Fruit fly (Drosophila melanogaster) whole organism, prepupa: ENCODE results near the gene wupA.
A peak's percentile ranks its signal among the peaks of the same experiment; 100 is the strongest.

ENCODE experiments used
- Blimp-1 ChIP-seq: fragments of 200-800 bp; sonication (Bioruptor generic); optimal IDR thresholded peaks from 3 replicates; lab custom pipeline; 2017; ENCODE audit warnings: missing biosample characterization, missing genetic modification characterization, mild to moderate bottlenecking, moderate library complexity, missing genetic modification reagents
- CG10631 ChIP-seq: fragments of 200-800 bp; sonication (Bioruptor generic); optimal IDR thresholded peaks from 2 replicates; lab custom pipeline; 2016; ENCODE audit warnings: missing biosample characterization, missing genetic modification characterization
- CG10669 ChIP-seq: fragments of 200-800 bp; sonication (Bioruptor generic); optimal IDR thresholded peaks from 3 replicates; lab custom pipeline; 2018; ENCODE audit warnings: missing biosample characterization, mild to moderate bottlenecking, missing genetic modification characterization, moderate library complexity
- CG11294 ChIP-seq: fragments of 200-800 bp; sonication (Bioruptor generic); IDR thresholded peaks from 2 replicates; pipeline ENCODE4 v1.3.6; 2022; ENCODE audit warnings: missing biosample characterization, missing genetic modification characterization
- CG11762 ChIP-seq: fragments of 200-800 bp; sonication (Bioruptor generic); optimal IDR thresholded peaks from 3 replicates; lab custom pipeline; 2016; ENCODE audit warnings: missing biosample characterization, missing genetic modification characterization; ENCODE audit not compliant: insufficient read depth
- CG15336 ChIP-seq: fragments of 200-800 bp; sonication (Bioruptor generic); IDR thresholded peaks from 2 replicates; pipeline ENCODE4 v1.3.6; 2022; ENCODE audit warnings: missing biosample characterization, missing genetic modification characterization
- CG1621 ChIP-seq: fragments of 200-800 bp; sonication (Bioruptor generic); optimal IDR thresholded peaks from 3 replicates; lab custom pipeline; 2018; ENCODE audit warnings: missing biosample characterization, mild to moderate bottlenecking, missing genetic modification characterization
- CG16779 ChIP-seq: fragments of 200-800 bp; sonication (Bioruptor generic); optimal IDR thresholded peaks from 3 replicates; lab custom pipeline; 2017; ENCODE audit warnings: missing biosample characterization, mild to moderate bottlenecking, missing genetic modification characterization
- CG32006 ChIP-seq: fragments of 200-800 bp; sonication (Bioruptor generic); optimal IDR thresholded peaks from 3 replicates; lab custom pipeline; 2017; ENCODE audit warnings: missing biosample characterization, mild to moderate bottlenecking, missing genetic modification characterization
- CG4318 ChIP-seq: fragments of 200-800 bp; sonication (Bioruptor generic); optimal IDR thresholded peaks from 3 replicates; lab custom pipeline; 2017; ENCODE audit warnings: missing biosample characterization, mild to moderate bottlenecking, missing genetic modification characterization
- CG6163 ChIP-seq: fragments of 200-800 bp; sonication (Bioruptor generic); IDR thresholded peaks from 3 replicates; pipeline ENCODE4 v1.3.6; 2022; ENCODE audit warnings: missing biosample characterization, missing genetic modification characterization
- CG8632 ChIP-seq: fragments of 200-800 bp; sonication (Bioruptor generic); optimal IDR thresholded peaks from 3 replicates; lab custom pipeline; 2016; ENCODE audit warnings: missing biosample characterization, missing genetic modification characterization
- CG9139 ChIP-seq: fragments of 200-800 bp; sonication (Bioruptor generic); optimal IDR thresholded peaks from 3 replicates; lab custom pipeline; 2017; ENCODE audit warnings: missing biosample characterization, mild to moderate bottlenecking, missing genetic modification characterization
- Eip78C ChIP-seq: fragments of 200-800 bp; sonication (Bioruptor generic); peaks from one replicate; lab custom pipeline; 2016; ENCODE audit warnings: missing biosample characterization, missing genetic modification characterization
- Eip93F ChIP-seq: fragments of 200-800 bp; sonication (Bioruptor generic); optimal IDR thresholded peaks from 2 replicates; lab custom pipeline; 2016; ENCODE audit warnings: missing biosample characterization, mild to moderate bottlenecking, missing genetic modification characterization
- Gug ChIP-seq: fragments of 200-800 bp; sonication (Bioruptor generic); IDR thresholded peaks from 2 replicates; pipeline ENCODE4 v1.3.6; 2022; ENCODE audit warnings: missing biosample characterization, missing genetic modification characterization
- Hr38 ChIP-seq: sonication (Bioruptor generic); optimal IDR thresholded peaks from 2 replicates; lab custom pipeline; 2016; ENCODE audit warnings: missing biosample characterization, missing genetic modification characterization
- Hr39 ChIP-seq: fragments of 200-800 bp; sonication (Bioruptor generic); optimal IDR thresholded peaks from 2 replicates; lab custom pipeline; 2016; ENCODE audit warnings: missing biosample characterization, missing genetic modification characterization
- Met ChIP-seq: fragments of 200-800 bp; sonication (Bioruptor generic); optimal IDR thresholded peaks from 3 replicates; lab custom pipeline; 2016; ENCODE audit warnings: missing biosample characterization, missing genetic modification characterization
- Smox ChIP-seq: fragments of 200-800 bp; sonication (Bioruptor generic); optimal IDR thresholded peaks from 3 replicates; lab custom pipeline; 2016; ENCODE audit warnings: missing biosample characterization, missing genetic modification characterization
- Sox14 ChIP-seq: fragments of 200-800 bp; sonication (Bioruptor generic); optimal IDR thresholded peaks from 3 replicates; lab custom pipeline; 2016; ENCODE audit warnings: missing biosample characterization, missing genetic modification characterization
- Sox15 ChIP-seq: fragments of 200-800 bp; sonication (Bioruptor generic); optimal IDR thresholded peaks from 3 replicates; lab custom pipeline; 2016; ENCODE audit warnings: missing biosample characterization, missing genetic modification characterization
- acj6 ChIP-seq: fragments of 200-800 bp; sonication (Bioruptor generic); optimal IDR thresholded peaks from 3 replicates; lab custom pipeline; 2016; ENCODE audit warnings: missing biosample characterization, missing genetic modification characterization
- cyc ChIP-seq: fragments of 200-800 bp; sonication (Bioruptor generic); optimal IDR thresholded peaks from 3 replicates; lab custom pipeline; 2016; ENCODE audit warnings: missing biosample characterization, missing genetic modification characterization
- eg ChIP-seq: fragments of 200-800 bp; sonication (Bioruptor generic); IDR thresholded peaks from 3 replicates; pipeline ENCODE4 v1.3.6; 2022; ENCODE audit warnings: missing biosample characterization, missing genetic modification characterization
- fkh ChIP-seq: fragments of 200-800 bp; sonication (Bioruptor generic); optimal IDR thresholded peaks from 3 replicates; lab custom pipeline; 2017; ENCODE audit warnings: missing biosample characterization, mild to moderate bottlenecking, missing genetic modification characterization, moderate library complexity
- lz ChIP-seq: fragments of 200-800 bp; sonication (Bioruptor generic); optimal IDR thresholded peaks from 3 replicates; lab custom pipeline; 2016; ENCODE audit warnings: missing biosample characterization, missing genetic modification characterization
- pdm3 ChIP-seq: fragments of 200-800 bp; sonication (Bioruptor generic); optimal IDR thresholded peaks from 3 replicates; lab custom pipeline; 2016; ENCODE audit warnings: missing biosample characterization, missing genetic modification characterization
- svp ChIP-seq: fragments of 200-800 bp; sonication (Bioruptor generic); peaks from one replicate; lab custom pipeline; 2016; ENCODE audit warnings: missing biosample characterization, missing genetic modification characterization
- topi ChIP-seq: fragments of 200-800 bp; sonication (Bioruptor generic); optimal IDR thresholded peaks from 3 replicates; lab custom pipeline; 2016; ENCODE audit warnings: missing biosample characterization, missing genetic modification characterization

wupA gene

dm6 chrX:18085470-18085797, 31.3 kb downstream of the wupA start, which contains the start of gene Ada3 (continued):
- TF ChIP-seq Met (GFP tag; lab: Kevin White, UChicago) (peak; percentile 86), CG6163 (GFP tag; lab: Robert Waterston, UW) (peak; percentile 74), CG15336 (GFP tag; lab: Robert Waterston, UW) (no peak), CG9139 (GFP tag; lab: Kevin White, UChicago) (peak; percentile 49), pdm3 (GFP tag; lab: Kevin White, UChicago) (peak; percentile 86), CG16779 (tag; lab: Kevin White, UChicago) (peak; percentile 35), Blimp-1 (peak; percentile 35), CG1621 (peak; percentile 54)

DNA sequence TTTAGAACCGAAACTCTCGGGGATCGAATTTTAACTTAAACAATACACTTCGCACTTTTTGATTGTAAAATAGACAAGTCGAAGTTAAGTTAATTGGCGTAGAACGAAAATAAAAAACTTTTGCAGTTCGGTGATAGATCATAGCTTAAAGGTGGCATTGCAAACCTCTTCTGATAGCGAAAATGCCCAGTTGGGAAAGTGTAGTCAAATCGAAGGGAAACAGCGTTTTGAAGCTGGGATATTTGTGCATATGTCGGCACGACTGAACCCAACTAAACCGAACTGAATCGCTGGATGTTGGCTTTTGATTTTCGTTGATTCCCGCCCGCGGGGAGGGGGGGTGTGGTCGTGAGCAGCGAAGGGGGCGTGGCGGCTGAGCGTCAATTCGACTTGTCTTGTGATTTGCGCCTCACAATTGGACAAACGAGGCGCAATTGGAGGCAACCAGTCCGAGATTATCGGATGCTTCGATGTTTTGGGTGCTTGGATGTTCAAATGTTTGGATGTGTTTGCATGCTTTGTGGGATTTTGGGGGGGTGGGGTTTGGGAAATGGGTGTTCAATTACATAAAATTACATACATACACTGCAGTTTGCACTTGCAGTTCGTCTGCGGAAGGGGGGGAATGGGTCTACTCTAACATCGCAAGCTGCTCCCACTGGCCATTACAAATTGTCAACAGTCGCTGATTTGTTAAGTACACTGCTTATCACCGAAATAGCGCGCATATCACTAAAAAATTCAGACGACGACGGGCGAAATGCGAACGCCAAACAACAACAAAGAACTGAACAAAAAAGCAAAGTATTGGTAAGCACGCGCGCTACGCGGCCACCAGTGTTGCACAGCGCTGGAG, 31.9 kb downstream of the wupA start:
- peak; percentile 49 for TF ChIP-seq Eip78C
- TF ChIP-seq CG10669, result peak; percentile 11
- TF ChIP-seq lz (GFP tag; lab: Kevin White, UChicago), result peak; percentile 3
- peak; percentile 18 for TF ChIP-seq Hr39 (GFP tag; lab: Kevin White, UChicago)
- no peak for TF ChIP-seq Hr38 (GFP tag; lab: Kevin White, UChicago)
- TF ChIP-seq svp (GFP tag; lab: Kevin White, UChicago), result peak; percentile 45

dm6 chrX:18083528-18084365, 33.0 kb downstream of the wupA start:
- TF ChIP-seq Eip78C (peak; percentile 37), CG11294 (GFP tag; lab: Robert Waterston, UW) (no peak), fkh (peak; percentile 84), Sox14 (GFP tag; lab: Kevin White, UChicago) (peak; percentile 4)

DNA sequence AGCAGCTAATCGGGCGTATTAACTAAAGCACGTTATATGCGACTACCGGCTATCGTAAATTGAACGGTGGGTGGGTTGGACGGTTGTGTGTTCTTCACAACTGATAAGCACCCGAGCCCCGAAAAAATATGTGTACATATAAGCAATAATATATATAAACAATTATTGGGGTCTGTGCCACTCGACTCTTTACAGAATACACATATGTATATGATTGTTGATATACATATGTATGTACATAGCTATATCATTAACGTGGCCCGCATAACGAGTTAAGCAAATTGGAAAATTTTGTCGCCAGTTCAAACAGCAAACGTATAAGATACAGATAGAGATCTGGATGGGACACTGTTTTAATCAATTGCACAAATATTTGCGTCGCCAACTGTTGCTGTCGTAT, 34.0 kb downstream of the wupA start:
- TF ChIP-seq Hr39 (GFP tag; lab: Kevin White, UChicago), result no peak
- no peak for TF ChIP-seq CG32006
- no peak for TF ChIP-seq Eip93F (GFP tag; lab: Kevin White, UChicago)
- no peak for TF ChIP-seq cyc (GFP tag; lab: Kevin White, UChicago)
- TF ChIP-seq fkh, result peak; percentile 82
- TF ChIP-seq svp (GFP tag; lab: Kevin White, UChicago), result peak; percentile 37
- no peak for TF ChIP-seq Gug
- TF ChIP-seq acj6 (GFP tag; lab: Kevin White, UChicago), result no peak
- TF ChIP-seq CG11762 (GFP tag; lab: Kevin White, UChicago), result no peak
- TF ChIP-seq, all 60 proteins: peak for 2

- TF ChIP-seq pdm3 (GFP tag; lab: Kevin White, UChicago), result no peak
- no peak for TF ChIP-seq CG8632 (GFP tag; lab: Kevin White, UChicago)
- no peak for TF ChIP-seq Smox
- TF ChIP-seq topi, result no peak
- TF ChIP-seq CG10631 (GFP tag; lab: Kevin White, UChicago), result no peak
- no peak for TF ChIP-seq eg (GFP tag; lab: Robert Waterston, UW)
- no peak for TF ChIP-seq svp (GFP tag; lab: Kevin White, UChicago)
- TF ChIP-seq CG4318 (GFP tag; lab: Kevin White, UChicago), result no peak
- TF ChIP-seq Met (GFP tag; lab: Kevin White, UChicago), result no peak
- TF ChIP-seq CG32006, result no peak
- no peak for TF ChIP-seq Sox15 (GFP tag; lab: Kevin White, UChicago)
- no peak for TF ChIP-seq CG11294 (GFP tag; lab: Robert Waterston, UW)
Measured at dm6 chrX:18064183-18064582, 52.5 kb downstream of the wupA start, which contains the start of gene Dhc16F. Gene Dhc16F (plus strand): TSS chrX:18064483.
